Fruit fly (Drosophila melanogaster) whole organism, embryonic: ENCODE data around the gene Pig1.

Experiments used
- Blimp-1 ChIP-seq: fragments of 200-800 bp; sonication (Bioruptor generic); optimal IDR thresholded peaks from 3 replicates; lab custom pipeline; 2018; ENCODE audit warnings: missing biosample characterization, missing genetic modification characterization, mild to moderate bottlenecking, moderate library complexity, missing genetic modification reagents
- CG10209 ChIP-seq: fragments of 200-800 bp; sonication (Bioruptor generic); optimal IDR thresholded peaks from 3 replicates; lab custom pipeline; 2017; ENCODE audit warnings: missing biosample characterization, mild to moderate bottlenecking, missing genetic modification characterization, missing genetic modification reagents
- CG10431 ChIP-seq: fragments of 200-800 bp; sonication (Bioruptor generic); optimal IDR thresholded peaks from 3 replicates; lab custom pipeline; 2018; ENCODE audit warnings: missing biosample characterization, mild to moderate bottlenecking, missing genetic modification characterization
- CG10979 ChIP-seq: fragments of 200-800 bp; sonication (Bioruptor generic); optimal IDR thresholded peaks from 2 replicates; lab custom pipeline; 2018; ENCODE audit warnings: missing biosample characterization, mild to moderate bottlenecking, missing genetic modification characterization, moderate library complexity
- CG11456 ChIP-seq: fragments of 200-800 bp; sonication (Bioruptor generic); IDR thresholded peaks from 3 replicates; pipeline ENCODE4 v1.3.6; 2022; ENCODE audit warnings: missing biosample characterization, missing genetic modification characterization
- CG11695 ChIP-seq: fragments of 200-800 bp; sonication (Bioruptor generic); IDR thresholded peaks from 3 replicates; pipeline ENCODE4 v1.3.6; 2022; ENCODE audit warnings: missing biosample characterization, missing genetic modification characterization
- CG12219 ChIP-seq: fragments of 200-800 bp; sonication (Bioruptor generic); optimal IDR thresholded peaks from 3 replicates; lab custom pipeline; 2018; ENCODE audit warnings: missing biosample characterization, mild to moderate bottlenecking, missing genetic modification characterization
- CG1603 ChIP-seq: fragments of 200-800 bp; sonication (Bioruptor generic); optimal IDR thresholded peaks from 2 replicates; lab custom pipeline; 2019; ENCODE audit warnings: missing biosample characterization, mild to moderate bottlenecking, missing genetic modification characterization, moderate library complexity
- CG1647 ChIP-seq: fragments of 200-800 bp; sonication (Bioruptor generic); optimal IDR thresholded peaks from 3 replicates; lab custom pipeline; 2016; ENCODE audit warnings: missing biosample characterization, missing genetic modification characterization
- CG16863 ChIP-seq: fragments of 200-800 bp; sonication (Bioruptor generic); optimal IDR thresholded peaks from 3 replicates; lab custom pipeline; 2016; ENCODE audit warnings: missing biosample characterization, missing genetic modification characterization
- CG17328 ChIP-seq: fragments of 200-800 bp; sonication (Bioruptor generic); IDR thresholded peaks from 2 replicates; pipeline ENCODE4 v1.3.6; 2022; ENCODE audit warnings: missing biosample characterization, missing genetic modification characterization
- CG18599 ChIP-seq: fragments of 200-800 bp; sonication (Bioruptor generic); optimal IDR thresholded peaks from 3 replicates; lab custom pipeline; 2017; ENCODE audit warnings: missing biosample characterization, missing genetic modification characterization, mild to moderate bottlenecking, moderate library complexity, missing genetic modification reagents
- CG2116 ChIP-seq: fragments of 200-800 bp; sonication (Bioruptor generic); optimal IDR thresholded peaks from 3 replicates; lab custom pipeline; 2018; ENCODE audit warnings: missing biosample characterization, mild to moderate bottlenecking, missing genetic modification characterization
- CG2120 ChIP-seq: fragments of 200-800 bp; sonication (Bioruptor generic); optimal IDR thresholded peaks from 3 replicates; lab custom pipeline; 2016; ENCODE audit warnings: missing biosample characterization, missing genetic modification characterization
- CG32772 ChIP-seq: fragments of 200-800 bp; sonication (Bioruptor generic); IDR thresholded peaks from 2 replicates; pipeline ENCODE4 v1.3.6; 2022; ENCODE audit warnings: missing biosample characterization, missing genetic modification characterization
- CG3726 ChIP-seq: fragments of 200-800 bp; sonication (Bioruptor generic); IDR thresholded peaks from 3 replicates; pipeline ENCODE4, ENCODE4 v1.3.6; 2022; ENCODE audit warnings: missing biosample characterization, missing genetic modification characterization
- CG4360 ChIP-seq: fragments of 200-800 bp; sonication (Bioruptor generic); IDR thresholded peaks from 2 replicates; pipeline ENCODE4 v1.3.6; 2022; ENCODE audit warnings: missing biosample characterization, missing genetic modification characterization
- CG6272 ChIP-seq: fragments of 200-800 bp; sonication (Bioruptor generic); IDR thresholded peaks from 2 replicates; pipeline ENCODE4 v1.3.6; 2022; ENCODE audit warnings: missing biosample characterization, missing genetic modification characterization
- CG6765 ChIP-seq: fragments of 200-800 bp; sonication (Bioruptor generic); optimal IDR thresholded peaks from 3 replicates; lab custom pipeline; 2017; ENCODE audit warnings: missing biosample characterization, mild to moderate bottlenecking, missing genetic modification characterization
- CG9817 ChIP-seq: fragments of 200-800 bp; sonication (Bioruptor generic); optimal IDR thresholded peaks from 2 replicates; lab custom pipeline; 2018; ENCODE audit warnings: missing biosample characterization, mild to moderate bottlenecking, missing genetic modification characterization, moderate library complexity
- CG9932 ChIP-seq: fragments of 200-800 bp; sonication (Bioruptor generic); IDR thresholded peaks from 2 replicates; pipeline ENCODE4 v1.3.6; 2022; ENCODE audit warnings: missing biosample characterization, missing genetic modification characterization
- Chrac-16 ChIP-seq: fragments of 200-800 bp; sonication (Bioruptor generic); optimal IDR thresholded peaks from 3 replicates; lab custom pipeline; 2016; ENCODE audit warnings: missing biosample characterization, missing genetic modification characterization
- D19A ChIP-seq: fragments of 200-800 bp; optimal IDR thresholded peaks from 3 replicates; lab custom pipeline; 2019; ENCODE audit warnings: missing biosample characterization, mild to moderate bottlenecking, missing genetic modification characterization, moderate library complexity
- Dek ChIP-seq: fragments of 200-800 bp; sonication (Bioruptor generic); optimal IDR thresholded peaks from 3 replicates; lab custom pipeline; 2019; ENCODE audit warnings: missing biosample characterization, mild to moderate bottlenecking, missing genetic modification characterization, moderate library complexity
- Dp ChIP-seq: fragments of 200-800 bp; sonication (Bioruptor generic); optimal IDR thresholded peaks from 2 replicates; lab custom pipeline; 2018; ENCODE audit warnings: missing biosample characterization, mild to moderate bottlenecking, missing genetic modification characterization, moderate library complexity
- HHEX ChIP-seq: fragments of 200-800 bp; sonication (Bioruptor generic); optimal IDR thresholded peaks from 3 replicates; lab custom pipeline; 2017; ENCODE audit warnings: missing biosample characterization, mild to moderate bottlenecking, missing genetic modification characterization, missing genetic modification reagents
- Hr3 ChIP-seq: fragments of 200-800 bp; sonication (Bioruptor generic); optimal IDR thresholded peaks from 3 replicates; lab custom pipeline; 2016; ENCODE audit warnings: missing biosample characterization, missing genetic modification characterization
- Max ChIP-seq: fragments of 200-800 bp; sonication (Bioruptor generic); optimal IDR thresholded peaks from 2 replicates; lab custom pipeline; 2016; ENCODE audit warnings: missing biosample characterization, mild to moderate bottlenecking, missing genetic modification characterization
- Rx ChIP-seq: fragments of 200-800 bp; sonication (Bioruptor generic); IDR thresholded peaks from 2 replicates; pipeline ENCODE4 v1.3.6; 2022; ENCODE audit warnings: missing biosample characterization, missing genetic modification characterization
- Sox100B ChIP-seq: fragments of 200-800 bp; sonication (Bioruptor generic); optimal IDR thresholded peaks from 3 replicates; lab custom pipeline; 2018; ENCODE audit warnings: missing biosample characterization, mild to moderate bottlenecking, missing genetic modification characterization
- cg ChIP-seq: fragments of 200-800 bp; sonication (Bioruptor generic); optimal IDR thresholded peaks from 3 replicates; lab custom pipeline; 2019; ENCODE audit warnings: missing biosample characterization, mild to moderate bottlenecking, missing genetic modification characterization, moderate library complexity
- croc ChIP-seq: fragments of 200-800 bp; sonication (Bioruptor generic); conservative IDR thresholded peaks from 3 replicates; pipeline ENCODE4 v1.3.6; 2022; ENCODE audit warnings: missing biosample characterization, missing genetic modification characterization
- dysf ChIP-seq: fragments of 200-800 bp; sonication (Bioruptor generic); IDR thresholded peaks from 3 replicates; pipeline ENCODE4 v1.3.6; 2022; ENCODE audit warnings: missing biosample characterization, missing genetic modification characterization
- ewg ChIP-seq: fragments of 200-800 bp; sonication (Bioruptor generic); optimal IDR thresholded peaks from 3 replicates; lab custom pipeline; 2017; ENCODE audit warnings: mild to moderate bottlenecking, missing biosample characterization, missing genetic modification reagents, missing genetic modification characterization
- jing ChIP-seq: fragments of 200-800 bp; sonication (Bioruptor generic); optimal IDR thresholded peaks from 2 replicates; lab custom pipeline; 2018; ENCODE audit warnings: missing biosample characterization, mild to moderate bottlenecking, missing genetic modification characterization
- knrl ChIP-seq: fragments of 200-800 bp; sonication (Bioruptor generic); IDR thresholded peaks from 3 replicates; pipeline ENCODE4 v1.3.6; 2022; ENCODE audit warnings: missing biosample characterization, missing genetic modification characterization; ENCODE audit not compliant: partially characterized antibody
- lov ChIP-seq, 2 experiments: fragments of 200-800 bp in 1 of 2; fragments of >200 bp in 1 of 2; sonication (Bioruptor generic) in 1 of 2; IDR thresholded peaks in 1 of 2; optimal IDR thresholded peaks in 1 of 2; 2 replicates in 1 of 2; 3 replicates in 1 of 2; pipeline versions ENCODE4 v1.3.6 to Lab custom; 2017 to 2022; ENCODE audit warnings: missing biosample characterization in 1 of 2, missing genetic modification characterization in 1 of 2
- luna ChIP-seq: fragments of 200-800 bp; sonication (Bioruptor generic); optimal IDR thresholded peaks from 2 replicates; lab custom pipeline; 2016; ENCODE audit warnings: missing biosample characterization, missing genetic modification characterization
- oc ChIP-seq: fragments of 200-800 bp; sonication (Bioruptor generic); optimal IDR thresholded peaks from 2 replicates; lab custom pipeline; 2018; ENCODE audit warnings: missing biosample characterization, mild to moderate bottlenecking, missing genetic modification characterization, moderate library complexity
- phol ChIP-seq: fragments of 200-800 bp; sonication (Bioruptor generic); optimal IDR thresholded peaks from 3 replicates; lab custom pipeline; 2018; ENCODE audit warnings: missing biosample characterization, mild to moderate bottlenecking, missing genetic modification characterization, moderate library complexity
- run ChIP-seq: fragments of 200-800 bp; sonication (Bioruptor generic); optimal IDR thresholded peaks from 3 replicates; lab custom pipeline; 2018; ENCODE audit warnings: missing biosample characterization, mild to moderate bottlenecking, missing genetic modification characterization
- shn ChIP-seq: fragments of 200-800 bp; sonication (Bioruptor generic); optimal IDR thresholded peaks from 3 replicates; lab custom pipeline; 2016; ENCODE audit warnings: missing biosample characterization, missing genetic modification characterization
- so ChIP-seq: fragments of 200-800 bp; sonication (Bioruptor generic); IDR thresholded peaks from 3 replicates; pipeline ENCODE4 v1.3.6; 2022; ENCODE audit warnings: missing biosample characterization, missing genetic modification characterization
- sug ChIP-seq: fragments of 200-800 bp; optimal IDR thresholded peaks from 2 replicates; lab custom pipeline; 2019; ENCODE audit warnings: missing biosample characterization, mild to moderate bottlenecking, missing genetic modification characterization, moderate library complexity
- tio ChIP-seq: fragments of 200-800 bp; sonication (Bioruptor generic); optimal IDR thresholded peaks from 2 replicates; lab custom pipeline; 2017; ENCODE audit warnings: missing biosample characterization, missing genetic modification characterization, inconsistent platforms
- wor ChIP-seq: fragments of 200-800 bp; sonication (Bioruptor generic); IDR thresholded peaks from 2 replicates; pipeline ENCODE4 v1.3.6; 2022; ENCODE audit warnings: missing biosample characterization, missing genetic modification characterization
- zen2 ChIP-seq: fragments of 200-800 bp; sonication (Bioruptor generic); IDR thresholded peaks from 3 replicates; pipeline ENCODE4 v1.3.6; 2022; ENCODE audit warnings: missing biosample characterization, missing genetic modification characterization; ENCODE audit not compliant: partially characterized antibody

The Pig1 gene

dm6 chrX:3288909-3289706 lies 40.0 kb upstream of the Pig1 start (continued):
- peak; percentile 13 for TF ChIP-seq CG9817 (tag; lab: Kevin White, UChicago)
- peak; percentile 35; the same call in 2 of the 3 replicates for TF ChIP-seq croc (GFP tag; lab: Robert Waterston, UW)
- TF ChIP-seq CG9932 (GFP tag; lab: Robert Waterston, UW), result peak; percentile 36
- TF ChIP-seq CG1603, result peak; percentile 26
- TF ChIP-seq CG16863 (GFP tag; lab: Kevin White, UChicago), result no peak
- peak; percentile 68 for TF ChIP-seq ewg (GFP tag; lab: Kevin White, UChicago)
- peak; percentile 4 for TF ChIP-seq CG10209 (GFP tag; lab: Kevin White, UChicago)
- peak; percentile 7 for TF ChIP-seq Max
- peak; percentile 21 for TF ChIP-seq Blimp-1 (GFP tag; lab: Kevin White, UChicago)
- no peak for TF ChIP-seq Dp
- TF ChIP-seq D19A, result peak; percentile 98
- peak; percentile 33 for TF ChIP-seq CG2120 (GFP tag; lab: Kevin White, UChicago)
- peak; percentile 11 for TF ChIP-seq CG2116 (GFP tag; lab: Kevin White, UChicago)
- 0 out of 2 replicates have a peak, but pooled peaks have one; percentile 14 for TF ChIP-seq Rx (GFP tag; lab: Robert Waterston, UW)
- TF ChIP-seq so, result peak; percentile 38; the same call in 1 of the 3 replicates
- peak; percentile 69 for TF ChIP-seq cg
- TF ChIP-seq Chrac-16 (GFP tag; lab: Kevin White, UChicago), result peak; percentile 10
- peak; percentile 4 for TF ChIP-seq sug
- TF ChIP-seq CG11456, result peak; percentile 36; the same call in 1 of the 3 replicates
- TF ChIP-seq CG12219 (GFP tag; lab: Kevin White, UChicago), result peak; percentile 18
- TF ChIP-seq CG11695, result peak; percentile 36; the same call in 2 of the 3 replicates
- TF ChIP-seq CG32772, result peak; percentile 27; the same call in 1 of the 2 replicates
- peak; percentile 41 for TF ChIP-seq Hr3 (GFP tag; lab: Kevin White, UChicago)
- peak; percentile 38 for TF ChIP-seq HHEX
- TF ChIP-seq CG3726, result 0 out of 3 replicates have a peak, but pooled peaks have one; percentile 46
- peak; percentile 8 for TF ChIP-seq tio (GFP tag; lab: Kevin White, UChicago)
- peak; percentile 42 for TF ChIP-seq CG18599
- peak; percentile 53 for TF ChIP-seq CG17328 (GFP tag; lab: Robert Waterston, UW)
- TF ChIP-seq CG10979 (tag; lab: Kevin White, UChicago), result peak; percentile 39
- peak; percentile 60 for TF ChIP-seq dysf
- TF ChIP-seq wor (GFP tag; lab: Robert Waterston, UW), result peak; percentile 32; the same call in 1 of the 2 replicates
- TF ChIP-seq Sox100B (GFP tag; lab: Kevin White, UChicago), result peak; percentile 63
- TF ChIP-seq CG1647 (GFP tag; lab: Kevin White, UChicago), result no peak
- TF ChIP-seq CG4360 (GFP tag; lab: Robert Waterston, UW), result peak; percentile 61
- TF ChIP-seq CG6272, result peak; percentile 30; the same call in 1 of the 2 replicates
- peak; percentile 3 for TF ChIP-seq run
- TF ChIP-seq shn (GFP tag; lab: Kevin White, UChicago), result no peak
- TF ChIP-seq luna (GFP tag; lab: Kevin White, UChicago), result no peak
- TF ChIP-seq lov (optimal IDR thresholded peaks at IDR 0.05; lab: Kevin White, UChicago), result no peak
- TF ChIP-seq lov (GFP tag; IDR thresholded peaks at IDR 0.05; lab: Robert Waterston, UW), result 0 out of 3 replicates have a peak, but pooled peaks have one; percentile 15
- peak; percentile 8 for TF ChIP-seq oc
- TF ChIP-seq CG10431 (GFP tag; lab: Kevin White, UChicago), result peak; percentile 3
- peak; percentile 18; the same call in 1 of the 3 replicates for TF ChIP-seq knrl (GFP tag; lab: Robert Waterston, UW)
- peak; percentile 41 for TF ChIP-seq CG6765 (GFP tag; lab: Kevin White, UChicago)
- TF ChIP-seq jing (GFP tag; lab: Kevin White, UChicago), result peak; percentile 25
- TF ChIP-seq phol, result peak; percentile 51
- TF ChIP-seq Dek, result peak; percentile 14
- TF ChIP-seq zen2 (GFP tag; lab: Robert Waterston, UW), result 0 out of 3 replicates have a peak, but pooled peaks have one; percentile 26
